Worm (Caenorhabditis elegans) whole organism, L1 larva: Measurements from ENCODE around the gene clec-257.

Source experiments
- F16B12.6 ChIP-seq: fragments of 150-350 bp; optimal IDR thresholded peaks from 2 replicates; lab custom pipeline; 2014; ENCODE audit warnings: missing biosample characterization, missing genetic modification characterization
- Y116A8C.19 ChIP-seq: sonication (generic microtip); optimal IDR thresholded peaks from 2 replicates; lab custom pipeline; 2016; ENCODE audit warnings: missing compliant biosample characterization, missing genetic modification characterization, borderline replicate concordance
- ama-1 ChIP-seq: fragments of 150-350 bp; optimal IDR thresholded peaks from 2 replicates; lab custom pipeline; 2014
- egl-27 ChIP-seq, 2 experiments: fragments of 150-350 bp in 1 of 2; sonication (generic microtip); optimal IDR thresholded peaks; 3 replicates each; lab custom pipeline; 2017 to 2018; ENCODE audit warnings: missing biosample characterization in 2 of 2, missing genetic modification characterization in 2 of 2, missing genetic modification reagents in 2 of 2
- jun-1 ChIP-seq: fragments of 150-350 bp; optimal IDR thresholded peaks from 2 replicates; lab custom pipeline; 2014; ENCODE audit warnings: missing biosample characterization, missing genetic modification reagents, missing genetic modification characterization
- lin-39 ChIP-seq: fragments of 150-350 bp; optimal IDR thresholded peaks from 2 replicates; lab custom pipeline; 2014; ENCODE audit warnings: missing biosample characterization, missing genetic modification reagents, missing genetic modification characterization
- lsy-2 ChIP-seq, 2 experiments: fragments of 150-350 bp; optimal IDR thresholded peaks; 2 replicates each; lab custom pipeline; 2014; ENCODE audit warnings: missing biosample characterization in 2 of 2, missing genetic modification characterization in 2 of 2
- nhr-11 ChIP-seq: fragments of 150-350 bp; optimal IDR thresholded peaks from 2 replicates; lab custom pipeline; 2014; ENCODE audit warnings: missing biosample characterization, missing genetic modification characterization
- nhr-237 ChIP-seq: fragments of 150-350 bp; optimal IDR thresholded peaks from 2 replicates; lab custom pipeline; 2014; ENCODE audit warnings: missing biosample characterization, missing genetic modification characterization
- nhr-90 ChIP-seq: sonication (generic microtip); optimal IDR thresholded peaks from 2 replicates; lab custom pipeline; 2016; ENCODE audit warnings: mild to moderate bottlenecking, missing genetic modification characterization, missing compliant biosample characterization; ENCODE audit not compliant: poor library complexity
- snpc-4 ChIP-seq: fragments of 150-350 bp; optimal IDR thresholded peaks from 2 replicates; lab custom pipeline; 2014; ENCODE audit warnings: missing biosample characterization, missing genetic modification characterization
- sptf-1 ChIP-seq: fragments of 150-350 bp; optimal IDR thresholded peaks from 2 replicates; lab custom pipeline; 2014; ENCODE audit warnings: missing biosample characterization, missing genetic modification characterization
- sup-37 ChIP-seq: fragments of 200-800 bp; sonication (Bioruptor generic); optimal IDR thresholded peaks from 2 replicates; lab custom pipeline; 2018; ENCODE audit warnings: mild to moderate bottlenecking, missing genetic modification characterization, missing compliant biosample characterization

DNA sequence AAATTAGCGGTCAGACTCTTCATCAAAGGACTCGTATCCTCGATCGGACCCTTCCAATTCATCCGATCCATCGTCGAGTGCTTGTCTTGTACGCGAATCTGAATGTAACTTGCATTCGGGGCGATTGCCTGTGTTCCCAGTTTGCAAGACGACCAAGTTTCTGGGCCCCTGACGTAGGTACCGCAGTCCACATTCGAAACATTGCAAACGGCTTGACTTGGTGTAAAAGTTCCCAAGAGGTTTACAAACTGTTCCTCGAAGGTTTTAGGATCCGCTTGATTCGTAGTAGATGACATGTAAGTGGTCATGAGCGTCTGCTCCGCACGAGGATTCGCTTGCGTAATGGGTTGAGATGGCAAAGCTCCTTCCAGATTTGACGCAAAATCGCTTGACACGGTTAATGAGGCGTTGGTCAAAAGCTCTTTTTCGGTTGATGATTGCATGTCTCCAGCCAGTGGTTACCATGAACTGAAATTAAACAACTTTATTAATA lies 3.4 kb downstream of the clec-257 start, which contains the start of gene Y17D7B.4:
- TF ChIP-seq sptf-1 (tag; lab: Kevin White, UChicago) (no peak), nhr-11 (tag; lab: Kevin White, UChicago) (no peak), sup-37 (no peak), lsy-2 (tag; optimal IDR thresholded peaks at IDR 0.05; lab: Kevin White, UChicago) (no peak), nhr-237 (tag; lab: Kevin White, UChicago) (no peak), nhr-90 (no peak), F16B12.6 (no peak), Y116A8C.19 (tag; lab: Kevin White, UChicago) (no peak), ama-1 (no peak), snpc-4 (tag; lab: Kevin White, UChicago) (no peak), jun-1 (no peak), egl-27 (tag; optimal IDR thresholded peaks at IDR 0.05; lab: Kevin White, UChicago) (no peak), lin-39 (tag; lab: Kevin White, UChicago) (no peak)
